Fruit fly (Drosophila melanogaster): ENCODE measurements around the gene Arp5.

Gene Arp5

DNA sequence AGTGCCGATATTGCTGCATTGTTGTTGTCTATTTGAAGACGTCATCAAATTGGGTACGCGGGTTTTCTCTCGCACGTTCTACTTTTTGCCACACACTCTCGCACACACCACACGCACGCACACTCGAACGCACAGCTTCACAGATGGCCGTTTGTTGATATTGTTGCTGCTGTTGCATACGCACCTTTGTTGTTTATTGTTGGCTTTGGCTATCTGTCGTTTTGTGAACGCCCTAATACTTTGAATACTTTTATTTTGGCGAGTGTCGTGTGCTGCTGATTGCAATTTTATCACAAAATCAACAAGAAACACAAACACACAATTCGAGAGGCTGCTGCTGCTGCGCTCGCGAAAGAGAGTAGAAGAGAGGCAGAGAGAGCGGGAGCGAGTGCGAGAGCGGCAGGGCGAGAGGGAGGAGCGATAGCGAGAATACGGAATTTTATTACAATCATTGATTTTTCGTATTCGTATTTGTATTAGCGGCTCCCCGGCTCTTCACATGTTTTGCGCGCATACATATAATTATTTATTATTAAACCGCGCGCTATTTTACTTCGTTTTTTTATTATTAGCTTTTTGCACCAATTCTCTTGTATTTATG is 13.3 kb downstream of the Arp5 start (continued):
- TF ChIP-seq mirr (GFP tag; optimal IDR thresholded peaks at IDR 0.05), result peak; percentile 56
- peak; percentile 29 for TF ChIP-seq tap (tag; optimal IDR thresholded peaks at IDR 0.05)
- no peak for TF ChIP-seq rib (GFP tag; IDR thresholded peaks at IDR 0.05)
- no peak for TF ChIP-seq CG17328 (GFP tag; IDR thresholded peaks at IDR 0.05)
- TF ChIP-seq CG13296 (GFP tag; optimal IDR thresholded peaks at IDR 0.05), result peak; percentile 80
- TF ChIP-seq Gsc (GFP tag; IDR thresholded peaks at IDR 0.05), result no peak
- TF ChIP-seq klu (GFP tag; IDR thresholded peaks at IDR 0.05), result no peak
- no peak for TF ChIP-seq CG7963 (GFP tag; IDR thresholded peaks at IDR 0.05; ENCODE audit: partially characterized antibody)
- TF ChIP-seq fd96Cb (tag; optimal IDR thresholded peaks at IDR 0.05), result no peak
- no peak for TF ChIP-seq CG33557 (GFP tag; optimal IDR thresholded peaks at IDR 0.05)
- TF ChIP-seq dmrt99B (tag; optimal IDR thresholded peaks at IDR 0.05), result peak; percentile 30
- TF ChIP-seq CG6175 (GFP tag; IDR thresholded peaks at IDR 0.05), result no peak
- peak; percentile 34 for TF ChIP-seq CG16863 (GFP tag; optimal IDR thresholded peaks at IDR 0.05)
- no peak for TF ChIP-seq CG3726 (GFP tag; IDR thresholded peaks at IDR 0.05)
- TF ChIP-seq fru (optimal IDR thresholded peaks at IDR 0.05), result no peak
- peak; percentile 98 for TF ChIP-seq CG15479 (GFP tag; optimal IDR thresholded peaks at IDR 0.05)
- TF ChIP-seq tna (GFP tag; IDR thresholded peaks at IDR 0.05; ENCODE audit: partially characterized antibody), result no peak
- no peak for TF ChIP-seq CG9932 (GFP tag; IDR thresholded peaks at IDR 0.05)
- TF ChIP-seq CG17912 (GFP tag; optimal IDR thresholded peaks at IDR 0.05), result peak; percentile 35
- peak; percentile 23 for TF ChIP-seq Mad (GFP tag; optimal IDR thresholded peaks at IDR 0.05)
- no peak for TF ChIP-seq wdn (GFP tag; IDR thresholded peaks at IDR 0.05)
- peak; percentile 34 for TF ChIP-seq CG12769 (tag; optimal IDR thresholded peaks at IDR 0.05)
- TF ChIP-seq sc (optimal IDR thresholded peaks at IDR 0.05), result no peak
- TF ChIP-seq sc (GFP tag; optimal IDR thresholded peaks at IDR 0.05), result no peak
- TF ChIP-seq tll (GFP tag; optimal IDR thresholded peaks at IDR 0.05), result peak in 1 of 2 experiments; percentile 70
- TF ChIP-seq CG8359 (GFP tag; optimal IDR thresholded peaks at IDR 0.05; ENCODE audit: borderline replicate concordance), result no peak
- TF ChIP-seq CG8281 (tag; optimal IDR thresholded peaks at IDR 0.05), result no peak
- peak; percentile 76 for TF ChIP-seq CG7987 (GFP tag; optimal IDR thresholded peaks at IDR 0.05)
- no peak for TF ChIP-seq CG31224 (GFP tag; IDR thresholded peaks at IDR 0.05)
- peak; percentile 61 for TF ChIP-seq CG18599 (GFP tag; optimal IDR thresholded peaks at IDR 0.05)
- no peak for TF ChIP-seq CG16815 (GFP tag; optimal IDR thresholded peaks at IDR 0.05)
- no peak for TF ChIP-seq CG17361 (GFP tag; IDR thresholded peaks at IDR 0.05)
- TF ChIP-seq al (GFP tag; IDR thresholded peaks at IDR 0.05), result no peak
- no peak for TF ChIP-seq CG11696 (GFP tag; IDR thresholded peaks at IDR 0.05)
- no peak for TF ChIP-seq CG43689 (GFP tag; IDR thresholded peaks at IDR 0.05)
- TF ChIP-seq nau (GFP tag; optimal IDR thresholded peaks at IDR 0.05), result peak; percentile 72
- TF ChIP-seq CG13424 (tag; optimal IDR thresholded peaks at IDR 0.05), result peak; percentile 48
- no peak for TF ChIP-seq C15 (GFP tag; IDR thresholded peaks at IDR 0.05)
- peak; percentile 33 for TF ChIP-seq Meics (GFP tag; optimal IDR thresholded peaks at IDR 0.05)
- TF ChIP-seq dysf (GFP tag; IDR thresholded peaks at IDR 0.05), result no peak
- TF ChIP-seq oc (tag; optimal IDR thresholded peaks at IDR 0.05), result no peak
- no peak for TF ChIP-seq CG11456 (GFP tag; IDR thresholded peaks at IDR 0.05)
- TF ChIP-seq slp2 (GFP tag; optimal IDR thresholded peaks at IDR 0.05), result peak; percentile 30
- TF ChIP-seq CG9215 (GFP tag; IDR thresholded peaks at IDR 0.05), result no peak
- peak; percentile 49 for TF ChIP-seq da (GFP tag; optimal IDR thresholded peaks at IDR 0.05)
- TF ChIP-seq CG12104 (GFP tag; optimal IDR thresholded peaks at IDR 0.05), result peak; percentile 22
- no peak for TF ChIP-seq CG3995 (GFP tag; optimal IDR thresholded peaks at IDR 0.05)
- TF ChIP-seq cato (GFP tag; optimal IDR thresholded peaks at IDR 0.05; ENCODE audit: borderline replicate concordance), result no peak
- no peak for TF ChIP-seq CG13287 (GFP tag; IDR thresholded peaks at IDR 0.05; ENCODE audit: partially characterized antibody)
- peak; percentile 26 to 34 for TF ChIP-seq dpn (GFP tag; optimal IDR thresholded peaks at IDR 0.05)
- no peak for TF ChIP-seq CG13894 (tag; optimal IDR thresholded peaks at IDR 0.05)
